Worm (Caenorhabditis elegans) whole organism, dauer: ENCODE measurements around the gene vha-1.

ENCODE experiments used
- unc-62 ChIP-seq: sonication (generic microtip); optimal IDR thresholded peaks from 2 replicates; lab custom pipeline; 2017; ENCODE audit warnings: missing biosample characterization, missing genetic modification reagents, missing genetic modification characterization

The vha-1 gene

ce11 chrIII:9760184-9760583 is 20.9 kb upstream of the vha-1 start:
- no peak for TF ChIP-seq unc-62

- no peak for TF ChIP-seq unc-62
Measured at ce11 chrIII:9762093-9762748, 18.8 kb upstream of the vha-1 start, which contains the start of gene gcc-2. Gene gcc-2 (minus strand): TSS chrIII:9762143.

DNA sequence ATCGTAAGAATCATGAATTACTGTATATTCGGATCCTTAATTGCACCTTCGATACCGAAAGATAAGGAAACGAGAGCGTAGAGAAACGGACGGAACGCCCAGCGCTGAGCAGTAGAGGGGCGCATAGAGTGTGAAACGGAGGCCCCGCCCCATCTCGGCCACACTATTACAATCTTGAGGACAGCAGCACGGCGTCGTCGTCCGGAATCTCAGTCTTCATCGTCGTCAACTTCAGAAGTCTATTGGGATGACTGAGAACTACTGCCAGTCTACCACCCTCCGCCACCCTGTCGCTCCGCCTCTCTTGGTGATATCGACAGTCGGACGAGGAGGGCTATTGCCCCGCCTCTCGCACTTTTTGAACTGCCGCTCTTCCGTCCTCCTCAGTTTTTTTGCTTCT is 16.3 kb upstream of the vha-1 start:
- no peak for TF ChIP-seq unc-62

DNA sequence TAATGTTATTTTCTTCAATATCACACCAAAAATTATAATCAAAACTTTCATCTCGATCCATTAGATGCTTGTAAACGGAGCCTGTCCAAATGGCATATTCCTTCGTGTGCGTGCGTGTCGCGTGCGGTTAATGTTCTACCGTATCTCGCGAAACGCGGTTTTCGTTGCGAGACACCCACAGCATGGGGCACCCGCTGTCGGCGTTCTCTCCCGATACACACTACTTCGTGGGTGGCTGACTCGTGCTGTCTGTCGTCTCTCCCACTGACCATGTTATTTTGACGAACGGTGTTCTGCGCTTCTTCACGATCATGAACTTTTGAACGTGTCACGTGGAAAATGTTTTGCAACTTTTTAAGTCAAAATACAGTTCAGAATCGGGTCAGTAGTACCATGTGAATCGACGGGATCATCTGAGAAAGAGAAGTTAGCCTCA is 15.6 kb upstream of the vha-1 start:
- no peak for TF ChIP-seq unc-62

DNA sequence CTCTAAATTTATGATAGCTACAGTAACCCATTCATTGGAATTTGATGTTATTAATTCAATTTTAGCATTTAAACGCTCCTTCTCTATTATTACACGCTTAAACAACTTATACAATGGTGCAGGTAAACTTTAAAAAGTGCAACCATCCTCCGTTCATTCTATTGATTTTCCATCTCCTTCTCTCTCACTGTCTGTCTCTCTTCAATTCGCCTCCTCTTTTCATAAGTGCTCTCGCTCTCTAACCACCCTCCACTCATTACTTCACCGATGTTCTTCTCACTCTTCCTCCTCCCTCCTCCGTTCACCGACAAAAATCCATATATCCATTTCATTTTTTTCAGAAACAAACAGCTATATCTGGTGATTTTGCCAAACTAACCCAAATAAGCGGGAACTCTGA is 14.9 kb upstream of the vha-1 start, which contains the start of gene cbp-1:
Gene cbp-1, plus strand, starts transcription at position 335 of the 400 bp plus-strand sequence.
- no peak for TF ChIP-seq unc-62

DNA sequence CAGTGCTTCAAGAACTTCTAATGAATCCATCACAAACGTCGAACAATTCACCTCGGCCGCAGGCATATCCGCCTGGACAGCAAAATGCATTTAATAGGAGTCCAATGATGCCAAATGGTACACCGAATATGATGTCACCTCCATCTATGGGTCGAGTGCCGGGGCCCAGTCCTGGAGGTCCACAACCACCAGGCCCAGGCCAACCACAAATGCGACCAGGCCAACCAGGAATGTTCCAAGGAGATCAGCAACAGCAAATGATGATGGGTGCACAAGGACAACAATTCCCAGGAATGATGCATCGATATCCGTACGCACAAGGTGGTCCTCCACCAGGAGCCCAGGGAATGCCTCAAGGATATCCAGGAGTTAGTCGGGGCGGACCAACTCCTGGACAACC is 14.0 kb upstream of the vha-1 start:
- TF ChIP-seq unc-62, result no peak

- TF ChIP-seq unc-62, result no peak
Measured at ce11 chrIII:9768023-9768422, 13.0 kb upstream of the vha-1 start.

DNA sequence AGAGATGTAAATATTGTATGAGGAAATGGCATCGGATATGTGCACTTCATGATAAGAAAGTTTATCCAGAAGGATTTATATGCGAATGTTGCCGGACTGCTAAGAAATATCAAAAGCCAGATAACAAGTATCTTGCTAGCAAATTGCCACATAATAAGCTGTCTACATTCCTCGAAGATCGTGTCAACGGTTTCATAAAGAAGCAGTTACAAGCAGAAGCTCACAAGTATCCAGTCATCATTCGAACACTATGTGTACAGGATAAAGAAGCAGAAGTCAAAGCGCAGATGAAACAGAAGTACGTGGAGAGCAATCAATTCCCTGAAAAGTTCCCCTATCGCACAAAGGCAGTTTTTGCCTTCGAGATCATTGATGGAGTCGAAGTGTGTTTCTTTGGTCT is 10.5 kb upstream of the vha-1 start:
- no peak for TF ChIP-seq unc-62

- no peak for TF ChIP-seq unc-62
Measured at ce11 chrIII:9772394-9772793, 8.7 kb upstream of the vha-1 start.

DNA sequence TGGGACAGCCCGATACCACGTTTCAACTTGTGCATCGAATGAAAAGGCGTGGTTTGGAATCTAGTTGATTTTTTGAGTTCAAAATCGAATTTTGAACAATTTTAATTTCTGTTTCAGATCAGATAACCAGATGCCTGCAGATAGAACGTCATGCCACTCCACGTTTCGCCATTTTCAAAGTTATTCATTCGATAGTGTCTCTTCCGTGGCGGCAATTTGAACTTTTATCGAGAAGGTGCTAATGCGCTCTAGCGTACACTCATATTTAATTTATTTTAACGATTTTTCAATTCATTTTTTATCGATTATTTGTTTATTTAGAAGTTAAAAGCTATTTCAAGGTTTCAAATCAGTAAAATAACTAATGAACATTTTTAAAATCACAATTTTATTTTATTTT is 5.1 kb upstream of the vha-1 start:
- no peak for TF ChIP-seq unc-62

DNA sequence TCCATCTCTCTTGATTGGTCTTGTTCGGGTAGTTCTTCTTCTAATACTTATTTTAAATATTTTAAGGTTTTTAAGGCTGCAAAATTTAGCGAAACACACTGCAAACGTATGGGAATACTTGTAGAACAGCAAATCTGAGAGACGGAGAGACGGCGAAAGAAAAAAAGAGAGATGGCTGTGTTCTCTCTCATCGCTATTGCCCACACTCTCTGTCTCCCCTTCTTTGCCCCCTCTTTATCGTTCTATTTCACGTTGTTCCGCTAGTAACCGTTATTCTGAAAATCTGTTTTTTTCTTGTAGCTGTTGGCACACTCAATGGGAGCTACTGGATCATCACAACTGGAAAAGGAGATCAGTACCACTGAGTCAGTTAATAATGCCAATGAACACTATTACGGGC is 4.7 kb upstream of the vha-1 start, which contains the start of gene usp-46:
Gene usp-46, plus strand, starts transcription at position 301 of the 400 bp plus-strand sequence.
- TF ChIP-seq unc-62, result no peak

ce11 chrIII:9779080-9779479 is 2.0 kb upstream of the vha-1 start:
- no peak for TF ChIP-seq unc-62

DNA sequence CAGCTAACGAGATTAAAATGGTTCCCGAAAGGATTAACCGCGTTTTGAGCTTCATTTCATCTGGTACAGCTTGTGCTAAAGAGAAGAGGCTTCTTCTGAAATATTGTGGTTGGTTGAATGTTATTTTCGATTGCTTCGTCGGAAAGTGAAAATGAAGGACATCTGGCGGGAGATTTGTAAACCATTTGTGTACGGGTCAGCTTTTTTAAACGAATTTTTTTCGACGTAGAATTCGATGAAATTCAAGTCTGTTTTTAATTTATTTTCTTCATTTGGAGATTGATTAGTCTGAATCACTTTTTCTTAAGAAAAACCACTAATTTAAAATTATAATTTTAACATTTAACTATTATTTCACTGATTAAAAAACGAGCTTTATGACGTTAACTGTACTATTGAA is 800 bp upstream of the vha-1 start, which contains the start of gene sqv-3:
Gene sqv-3, minus strand, starts transcription at position 101 of the 400 bp plus-strand sequence.
- TF ChIP-seq unc-62, result no peak

DNA sequence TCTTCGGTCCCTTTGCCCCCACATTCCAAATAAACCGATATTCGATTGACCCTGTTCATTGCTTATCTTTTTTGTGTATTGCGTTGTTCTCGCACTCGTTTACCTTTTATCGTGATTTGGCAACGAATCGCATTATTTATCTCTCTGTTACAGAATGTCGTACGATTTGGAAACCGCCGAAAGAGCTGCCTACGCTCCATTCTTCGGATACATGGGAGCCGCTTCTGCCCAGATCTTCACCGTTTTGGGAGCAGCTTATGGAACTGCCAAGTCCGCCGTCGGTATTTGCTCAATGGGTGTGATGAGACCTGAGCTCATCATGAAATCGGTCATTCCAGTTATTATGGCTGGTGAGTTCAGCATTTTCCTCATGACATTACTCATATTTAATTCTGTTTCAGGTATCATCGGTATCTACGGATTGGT is 970 bp downstream of the vha-1 start, which contains the start of gene vha-2:
Gene vha-2, plus strand, starts transcription at position 154 of the 426 bp plus-strand sequence.
- no peak for TF ChIP-seq unc-62

DNA sequence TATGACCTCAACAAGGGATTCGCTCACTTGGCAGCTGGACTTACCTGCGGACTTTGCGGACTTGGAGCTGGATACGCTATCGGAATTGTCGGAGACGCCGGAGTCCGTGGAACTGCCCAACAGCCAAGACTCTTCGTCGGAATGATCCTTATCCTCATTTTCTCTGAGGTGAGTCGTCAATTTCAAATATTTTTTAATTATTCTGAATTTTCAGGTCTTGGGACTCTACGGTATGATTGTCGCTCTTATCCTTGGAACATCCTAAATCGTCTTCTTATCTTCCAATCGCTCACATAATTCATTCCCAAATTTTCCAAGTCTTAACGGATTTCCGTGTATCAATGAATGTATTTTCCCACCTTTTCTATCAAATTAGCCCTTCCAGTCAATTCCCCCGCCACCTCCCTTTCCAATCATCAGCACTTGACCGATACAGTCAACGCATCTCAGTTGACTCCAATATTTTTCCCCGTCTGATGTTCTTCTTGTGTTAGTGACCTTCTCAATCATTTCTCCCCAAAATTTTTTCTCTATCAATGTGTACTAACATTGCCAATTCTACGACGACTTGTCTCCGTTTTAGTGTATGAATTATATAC is 1.5 kb downstream of the vha-1 start, which contains the start of gene R10E11.6:
Gene R10E11.6, plus strand, starts transcription at position 524 of the 599 bp plus-strand sequence.
- no peak for TF ChIP-seq unc-62

DNA sequence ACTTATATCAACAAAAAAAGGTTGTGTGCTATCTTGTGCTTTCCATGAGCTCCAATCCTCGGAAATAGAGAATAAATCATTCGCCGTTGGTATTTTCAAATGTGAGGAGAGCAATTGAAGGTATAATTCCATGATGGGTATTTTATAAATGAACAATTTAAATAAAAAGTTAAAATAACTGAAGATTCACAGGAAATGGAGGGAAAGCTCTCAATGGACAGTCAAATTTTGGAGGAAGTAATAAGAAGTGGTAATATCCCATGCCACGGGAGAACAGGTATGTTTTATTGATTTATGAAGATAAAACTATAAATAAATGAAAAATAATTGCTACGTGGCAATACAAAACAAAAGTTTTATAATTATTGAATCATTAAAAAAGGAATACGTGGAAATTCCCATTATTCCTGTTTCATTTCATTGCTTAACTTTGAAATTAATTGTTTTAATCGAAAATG is 2.1 kb downstream of the vha-1 start:
- TF ChIP-seq unc-62, result no peak

ce11 chrIII:9786776-9787175 is 5.7 kb downstream of the vha-1 start:
- TF ChIP-seq unc-62, result no peak

DNA sequence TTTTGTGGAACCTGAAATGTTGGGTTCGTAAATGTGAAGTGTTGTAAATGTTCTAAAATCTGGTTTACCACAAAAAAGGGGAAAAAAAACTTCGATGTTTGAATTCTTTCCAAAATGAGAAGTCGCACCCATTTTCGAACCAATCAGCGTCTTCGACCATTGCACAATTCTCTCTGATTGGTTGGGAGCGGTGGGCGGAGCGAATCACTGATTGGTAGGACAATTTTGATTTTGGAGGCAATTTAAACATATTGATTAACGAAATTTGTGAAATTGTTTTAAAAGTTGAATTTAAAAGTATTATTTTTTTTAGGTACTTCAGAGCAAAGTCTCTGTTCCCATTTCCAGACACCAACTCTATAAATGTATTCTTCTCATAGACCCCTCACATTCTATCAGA is 8.0 kb downstream of the vha-1 start:
- no peak for TF ChIP-seq unc-62
